Fruit fly (Drosophila melanogaster): ENCODE results near the gene CG15042.

CG15042 gene

DNA sequence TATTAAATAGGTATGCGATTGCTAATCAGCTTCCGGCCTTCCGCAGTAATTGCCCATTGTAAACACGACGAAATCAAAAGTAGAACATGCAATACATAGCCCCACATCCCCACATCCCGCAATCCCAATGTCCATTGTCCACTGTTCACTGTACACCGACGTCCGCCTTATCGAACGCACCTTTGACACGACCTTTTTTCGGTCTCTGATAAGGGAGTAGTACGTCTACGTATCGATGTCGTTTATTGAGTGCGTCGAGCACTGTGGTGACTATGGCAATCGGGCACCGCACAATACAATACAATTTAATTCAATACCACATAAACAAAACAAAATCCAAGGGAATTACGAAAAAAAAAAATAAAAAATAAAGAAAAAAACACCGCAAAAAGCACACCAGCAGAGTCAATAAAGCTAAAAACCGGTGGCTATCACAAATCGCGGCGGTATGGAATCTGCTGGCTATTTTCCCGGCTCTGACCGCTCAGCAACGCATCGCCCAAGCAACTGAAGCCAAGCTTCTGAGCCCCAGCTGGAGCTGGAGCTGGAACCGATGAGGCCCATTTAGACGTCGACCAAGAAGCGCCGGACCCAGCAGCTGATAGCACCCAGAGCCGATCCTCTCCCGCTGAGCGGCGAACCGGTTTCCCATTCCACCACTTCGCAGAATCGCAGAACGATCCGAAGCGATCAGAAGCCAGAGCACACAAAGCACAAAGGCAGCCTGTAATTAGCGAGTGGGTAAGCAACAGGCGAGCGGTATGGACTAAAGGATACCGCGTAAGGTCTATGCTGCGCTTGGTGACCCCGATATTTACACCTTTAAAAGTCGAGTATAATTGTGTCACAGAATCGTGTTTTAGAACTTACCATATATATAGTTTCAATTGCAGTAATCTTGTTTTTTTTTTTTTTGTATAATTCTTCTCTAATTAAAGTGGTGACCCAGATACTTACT, 44.5 kb downstream of the CG15042 start, which contains the start of gene Hayan (continued):
- TF ChIP-seq svp (GFP tag), result peak; percentile 99
- peak; percentile 33; the same call in 1 of the 2 replicates for TF ChIP-seq CG15336 (GFP tag; IDR thresholded peaks at IDR 0.05)
- TF ChIP-seq cyc (GFP tag; optimal IDR thresholded peaks at IDR 0.05), result no peak
- peak; percentile 44 for TF ChIP-seq CG8319 (GFP tag; optimal IDR thresholded peaks at IDR 0.05)
- TF ChIP-seq Lpt (GFP tag; optimal IDR thresholded peaks at IDR 0.05), result peak; percentile 50
- TF ChIP-seq Hr38 (GFP tag; optimal IDR thresholded peaks at IDR 0.05), result no peak

DNA sequence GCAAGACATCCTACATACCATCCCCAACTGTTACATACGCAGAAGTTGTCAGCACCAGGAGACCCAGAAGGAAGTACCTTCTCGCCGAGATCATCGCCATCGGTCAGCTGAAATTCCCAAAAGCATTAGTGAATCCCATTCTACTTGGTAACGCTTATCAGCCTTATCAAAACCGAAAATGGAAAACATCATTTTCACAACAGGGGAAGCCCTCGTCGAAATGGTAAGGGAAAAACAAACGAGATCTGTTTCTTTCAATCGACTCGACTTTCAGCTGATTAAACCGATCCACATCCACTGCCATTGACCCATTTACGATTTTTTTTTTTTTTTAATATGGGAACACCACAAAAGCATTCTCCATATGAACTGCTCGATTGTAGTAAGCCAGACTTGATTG, 45.5 kb downstream of the CG15042 start:
- TF ChIP-seq Sox102F (GFP tag; optimal IDR thresholded peaks at IDR 0.05), result no peak
- TF ChIP-seq eg (GFP tag; IDR thresholded peaks at IDR 0.05), result no peak
- no peak for TF ChIP-seq CG8119 (GFP tag; IDR thresholded peaks at IDR 0.05)
- no peak for TF ChIP-seq Hr38 (GFP tag; optimal IDR thresholded peaks at IDR 0.05)
- TF ChIP-seq Hr4 (GFP tag; optimal IDR thresholded peaks at IDR 0.05), result no peak
- TF ChIP-seq CG15336 (GFP tag; IDR thresholded peaks at IDR 0.05), result no peak
- TF ChIP-seq CG8319 (GFP tag; optimal IDR thresholded peaks at IDR 0.05), result no peak
- TF ChIP-seq Sox15 (GFP tag; optimal IDR thresholded peaks at IDR 0.05), result no peak

DNA sequence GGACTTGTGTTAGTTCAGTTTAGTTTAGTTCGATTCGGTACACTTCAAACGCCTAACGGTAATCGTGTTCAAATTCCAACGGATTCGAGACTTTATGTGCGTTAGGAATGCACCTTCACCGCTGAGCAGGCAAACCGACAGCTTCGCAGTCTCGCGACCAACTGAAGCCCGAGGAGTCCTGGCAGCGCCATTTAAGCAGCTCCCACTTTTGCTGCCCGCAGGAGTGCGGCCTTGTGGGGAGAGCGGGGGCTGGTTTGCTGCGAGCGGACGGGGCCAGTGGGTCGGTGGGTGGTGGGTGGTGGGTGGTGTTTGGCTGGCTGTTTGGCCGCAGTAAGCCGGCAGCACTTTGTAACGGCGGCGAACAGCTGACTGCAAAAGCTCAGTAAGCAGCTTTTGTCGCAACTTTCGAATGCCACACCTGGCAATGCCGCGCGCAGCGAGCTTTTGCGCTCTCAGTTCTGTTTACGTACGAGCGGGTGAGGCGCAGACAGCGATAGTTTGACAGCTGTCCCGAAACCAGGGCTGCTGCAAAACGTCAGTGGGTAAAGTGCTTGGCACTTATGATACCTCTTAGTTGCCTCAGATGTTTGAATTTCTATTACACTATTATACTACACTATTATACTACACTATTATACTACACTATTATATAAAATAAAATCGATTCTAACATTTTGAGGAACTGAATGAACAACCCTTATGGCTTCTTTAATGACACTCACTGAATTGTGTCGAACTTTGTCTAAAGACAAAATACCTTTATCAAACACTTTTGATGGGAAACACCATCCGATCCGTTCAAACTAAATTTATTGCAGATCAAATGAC, 48.5 kb downstream of the CG15042 start, which contains the start of gene CG32547:
TSS of gene CG32547 (minus strand) at position 181 of the 828 bp plus-strand sequence.
- peak; percentile 23 for TF ChIP-seq CG32006 (GFP tag; optimal IDR thresholded peaks at IDR 0.05)
- peak; percentile 89 for TF ChIP-seq fkh (GFP tag; optimal IDR thresholded peaks at IDR 0.05)
- TF ChIP-seq Hr39 (GFP tag; optimal IDR thresholded peaks at IDR 0.05), result peak; percentile 3
- TF ChIP-seq CG10631 (GFP tag; optimal IDR thresholded peaks at IDR 0.05), result no peak
- peak; percentile 15; the same call in 2 of the 3 replicates for TF ChIP-seq eg (GFP tag; IDR thresholded peaks at IDR 0.05)
- no peak for TF ChIP-seq salr (GFP tag; optimal IDR thresholded peaks at IDR 0.05)
- TF ChIP-seq svp (GFP tag), result peak; percentile 36
- TF ChIP-seq CG10669 (GFP tag; optimal IDR thresholded peaks at IDR 0.05), result peak; percentile 21
- TF ChIP-seq Ets96B (tag; optimal IDR thresholded peaks at IDR 0.05), result peak; percentile 2
- TF ChIP-seq Eip78C (GFP tag), result peak; percentile 74
- peak; percentile 91 for TF ChIP-seq achi (GFP tag; optimal IDR thresholded peaks at IDR 0.05)
- peak; percentile 33 for TF ChIP-seq Hr4 (GFP tag; optimal IDR thresholded peaks at IDR 0.05)
- peak; percentile 12 for TF ChIP-seq CG6808 (GFP tag; optimal IDR thresholded peaks at IDR 0.05)
- no peak for TF ChIP-seq CG16779 (tag; optimal IDR thresholded peaks at IDR 0.05)
- TF ChIP-seq CG6163 (GFP tag; IDR thresholded peaks at IDR 0.05), result peak; percentile 34; the same call in 1 of the 3 replicates
- TF ChIP-seq Blimp-1 (GFP tag; optimal IDR thresholded peaks at IDR 0.05), result no peak
- no peak for TF ChIP-seq vri (GFP tag; optimal IDR thresholded peaks at IDR 0.05)
- peak; percentile 14 for TF ChIP-seq esn (GFP tag; optimal IDR thresholded peaks at IDR 0.05)
- TF ChIP-seq Met (GFP tag; optimal IDR thresholded peaks at IDR 0.05), result peak; percentile 43
